Worm (Caenorhabditis elegans): ENCODE measurements around the gene F56F10.2.

ce11 chrX:823736-824135 is 35.7 kb upstream of the F56F10.2 start:
- TF ChIP-seq pha-4 (tag; optimal IDR thresholded peaks at IDR 0.05): no peak
- TF ChIP-seq fkh-10 (GFP tag; optimal IDR thresholded peaks at IDR 0.05): no peak
- TF ChIP-seq ceh-2 (tag; optimal IDR thresholded peaks at IDR 0.05): no peak
- no peak for TF ChIP-seq ama-1 (optimal IDR thresholded peaks at IDR 0.05)
- no peak for TF ChIP-seq pqm-1 (tag; optimal IDR thresholded peaks at IDR 0.05)
- no peak for TF ChIP-seq ceh-22 (tag; optimal IDR thresholded peaks at IDR 0.05)
- no peak for TF ChIP-seq unc-55 (GFP tag; optimal IDR thresholded peaks at IDR 0.05)
- TF ChIP-seq ttx-3 (tag; optimal IDR thresholded peaks at IDR 0.05): no peak
- no peak for TF ChIP-seq gmeb-2 (tag; optimal IDR thresholded peaks at IDR 0.05)
- no peak for TF ChIP-seq unc-86 (tag; optimal IDR thresholded peaks at IDR 0.05)
- TF ChIP-seq nhr-11 (tag; optimal IDR thresholded peaks at IDR 0.05): no peak
